Fruit fly (Drosophila melanogaster) whole organism, prepupa: ENCODE measurements around the gene CG8419.

Source experiments
- Blimp-1 ChIP-seq: fragments of 200-800 bp; sonication (Bioruptor generic); optimal IDR thresholded peaks from 3 replicates; lab custom pipeline; 2017; ENCODE audit warnings: missing biosample characterization, missing genetic modification characterization, mild to moderate bottlenecking, moderate library complexity, missing genetic modification reagents
- CG11294 ChIP-seq: fragments of 200-800 bp; sonication (Bioruptor generic); IDR thresholded peaks from 2 replicates; pipeline ENCODE4 v1.3.6; 2022; ENCODE audit warnings: missing biosample characterization, missing genetic modification characterization
- CG11762 ChIP-seq: fragments of 200-800 bp; sonication (Bioruptor generic); optimal IDR thresholded peaks from 3 replicates; lab custom pipeline; 2016; ENCODE audit warnings: missing biosample characterization, missing genetic modification characterization; ENCODE audit not compliant: insufficient read depth
- CG1621 ChIP-seq: fragments of 200-800 bp; sonication (Bioruptor generic); optimal IDR thresholded peaks from 3 replicates; lab custom pipeline; 2018; ENCODE audit warnings: missing biosample characterization, mild to moderate bottlenecking, missing genetic modification characterization
- CG16779 ChIP-seq: fragments of 200-800 bp; sonication (Bioruptor generic); optimal IDR thresholded peaks from 3 replicates; lab custom pipeline; 2017; ENCODE audit warnings: missing biosample characterization, mild to moderate bottlenecking, missing genetic modification characterization
- CG3032 ChIP-seq: fragments of 200-800 bp; optimal IDR thresholded peaks from 2 replicates; lab custom pipeline; 2019; ENCODE audit warnings: missing biosample characterization, mild to moderate bottlenecking, missing genetic modification characterization, moderate library complexity
- CG31627 ChIP-seq: fragments of 200-800 bp; sonication (Bioruptor generic); optimal IDR thresholded peaks from 3 replicates; lab custom pipeline; 2016; ENCODE audit warnings: missing biosample characterization, missing genetic modification characterization
- CG34406 ChIP-seq: fragments of 200-800 bp; sonication (Bioruptor generic); optimal IDR thresholded peaks from 3 replicates; lab custom pipeline; 2016; ENCODE audit warnings: missing biosample characterization, missing genetic modification characterization
- CG3919 ChIP-seq: fragments of 200-800 bp; sonication (Bioruptor generic); optimal IDR thresholded peaks from 3 replicates; lab custom pipeline; 2016; ENCODE audit warnings: missing biosample characterization, missing genetic modification characterization
- CG6163 ChIP-seq: fragments of 200-800 bp; sonication (Bioruptor generic); IDR thresholded peaks from 3 replicates; pipeline ENCODE4 v1.3.6; 2022; ENCODE audit warnings: missing biosample characterization, missing genetic modification characterization
- CG6792 ChIP-seq: fragments of 200-800 bp; sonication (Bioruptor generic); optimal IDR thresholded peaks from 3 replicates; lab custom pipeline; 2016; ENCODE audit warnings: missing biosample characterization, missing genetic modification characterization
- CG6854 ChIP-seq: fragments of 200-800 bp; sonication (Bioruptor generic); optimal IDR thresholded peaks from 2 replicates; lab custom pipeline; 2017; ENCODE audit warnings: missing biosample characterization, mild to moderate bottlenecking, missing genetic modification characterization
- CG8319 ChIP-seq: fragments of 200-800 bp; sonication (Bioruptor generic); optimal IDR thresholded peaks from 3 replicates; lab custom pipeline; 2016; ENCODE audit warnings: missing biosample characterization, missing genetic modification characterization
- Eip75B ChIP-seq: fragments of 200-800 bp; sonication (Bioruptor generic); optimal IDR thresholded peaks from 3 replicates; lab custom pipeline; 2016; ENCODE audit warnings: missing biosample characterization, missing genetic modification characterization
- Eip78C ChIP-seq: fragments of 200-800 bp; sonication (Bioruptor generic); peaks from one replicate; lab custom pipeline; 2016; ENCODE audit warnings: missing biosample characterization, missing genetic modification characterization
- Ets96B ChIP-seq: fragments of 200-800 bp; optimal IDR thresholded peaks from 2 replicates; lab custom pipeline; 2019; ENCODE audit warnings: missing biosample characterization, mild to moderate bottlenecking, missing genetic modification characterization, moderate library complexity
- Hr38 ChIP-seq: sonication (Bioruptor generic); optimal IDR thresholded peaks from 2 replicates; lab custom pipeline; 2016; ENCODE audit warnings: missing biosample characterization, missing genetic modification characterization
- Hr39 ChIP-seq: fragments of 200-800 bp; sonication (Bioruptor generic); optimal IDR thresholded peaks from 2 replicates; lab custom pipeline; 2016; ENCODE audit warnings: missing biosample characterization, missing genetic modification characterization
- Hr4 ChIP-seq: fragments of 200-800 bp; sonication (Bioruptor generic); optimal IDR thresholded peaks from 3 replicates; lab custom pipeline; 2016; ENCODE audit warnings: missing biosample characterization, missing genetic modification characterization
- Smox ChIP-seq: fragments of 200-800 bp; sonication (Bioruptor generic); optimal IDR thresholded peaks from 3 replicates; lab custom pipeline; 2016; ENCODE audit warnings: missing biosample characterization, missing genetic modification characterization
- Sox102F ChIP-seq: fragments of 200-800 bp; sonication (Bioruptor generic); optimal IDR thresholded peaks from 2 replicates; lab custom pipeline; 2016; ENCODE audit warnings: missing biosample characterization, mild to moderate bottlenecking, missing genetic modification characterization
- Sox14 ChIP-seq: fragments of 200-800 bp; sonication (Bioruptor generic); optimal IDR thresholded peaks from 3 replicates; lab custom pipeline; 2016; ENCODE audit warnings: missing biosample characterization, missing genetic modification characterization
- Sox15 ChIP-seq: fragments of 200-800 bp; sonication (Bioruptor generic); optimal IDR thresholded peaks from 3 replicates; lab custom pipeline; 2016; ENCODE audit warnings: missing biosample characterization, missing genetic modification characterization
- achi ChIP-seq: fragments of 200-800 bp; sonication (Bioruptor generic); optimal IDR thresholded peaks from 3 replicates; lab custom pipeline; 2016; ENCODE audit warnings: missing biosample characterization, missing genetic modification characterization
- dac ChIP-seq: fragments of 200-800 bp; sonication (Bioruptor generic); optimal IDR thresholded peaks from 2 replicates; lab custom pipeline; 2017; ENCODE audit warnings: missing biosample characterization, mild to moderate bottlenecking, missing genetic modification characterization
- eg ChIP-seq: fragments of 200-800 bp; sonication (Bioruptor generic); IDR thresholded peaks from 3 replicates; pipeline ENCODE4 v1.3.6; 2022; ENCODE audit warnings: missing biosample characterization, missing genetic modification characterization
- esn ChIP-seq: fragments of 200-800 bp; sonication (Bioruptor generic); optimal IDR thresholded peaks from 2 replicates; lab custom pipeline; 2016; ENCODE audit warnings: missing biosample characterization, mild to moderate bottlenecking, missing genetic modification characterization, moderate library complexity
- fd59A ChIP-seq: fragments of 200-800 bp; sonication (Bioruptor generic); optimal IDR thresholded peaks from 2 replicates; lab custom pipeline; 2017; ENCODE audit warnings: missing biosample characterization, mild to moderate bottlenecking, missing genetic modification characterization, missing genetic modification reagents
- fd85E ChIP-seq: fragments of 200-800 bp; sonication (Bioruptor generic); optimal IDR thresholded peaks from 3 replicates; lab custom pipeline; 2016; ENCODE audit warnings: missing biosample characterization, missing genetic modification characterization
- fkh ChIP-seq: fragments of 200-800 bp; sonication (Bioruptor generic); optimal IDR thresholded peaks from 3 replicates; lab custom pipeline; 2017; ENCODE audit warnings: missing biosample characterization, mild to moderate bottlenecking, missing genetic modification characterization, moderate library complexity
- lz ChIP-seq: fragments of 200-800 bp; sonication (Bioruptor generic); optimal IDR thresholded peaks from 3 replicates; lab custom pipeline; 2016; ENCODE audit warnings: missing biosample characterization, missing genetic modification characterization
- pdm3 ChIP-seq: fragments of 200-800 bp; sonication (Bioruptor generic); optimal IDR thresholded peaks from 3 replicates; lab custom pipeline; 2016; ENCODE audit warnings: missing biosample characterization, missing genetic modification characterization
- salr ChIP-seq, 2 experiments: fragments of 200-800 bp; sonication (Bioruptor generic); optimal IDR thresholded peaks; 3 replicates each; lab custom pipeline; 2016 to 2018; ENCODE audit warnings: missing biosample characterization in 2 of 2, missing genetic modification characterization in 2 of 2, mild to moderate bottlenecking in 1 of 2
- spab ChIP-seq: fragments of 200-800 bp; sonication (Bioruptor generic); optimal IDR thresholded peaks from 2 replicates; lab custom pipeline; 2017; ENCODE audit warnings: missing biosample characterization, mild to moderate bottlenecking, missing genetic modification characterization, missing genetic modification reagents
- ss ChIP-seq, 2 experiments: fragments of 200-800 bp; sonication (Bioruptor generic); optimal IDR thresholded peaks; 2 replicates in 1 of 2; 3 replicates in 1 of 2; lab custom pipeline; 2017 to 2018; ENCODE audit warnings: mild to moderate bottlenecking in 2 of 2, missing biosample characterization in 2 of 2, missing genetic modification characterization in 2 of 2, moderate library complexity in 1 of 2
- svp ChIP-seq: fragments of 200-800 bp; sonication (Bioruptor generic); peaks from one replicate; lab custom pipeline; 2016; ENCODE audit warnings: missing biosample characterization, missing genetic modification characterization

CG8419 gene

dm6 chr2L:8204996-8205567 lies 889 bp upstream of the CG8419 start, which contains the start of gene SLC5A11 (continued):
- TF ChIP-seq CG16779 (tag; lab: Kevin White, UChicago) (peak; percentile 91), Hr4 (GFP tag; lab: Kevin White, UChicago) (peak; percentile 87), Eip75B (GFP tag; lab: Kevin White, UChicago) (peak; percentile 98), esn (peak; percentile 98), Hr38 (no peak), ss (GFP tag; optimal IDR thresholded peaks at IDR 0.05; lab: Kevin White, UChicago) (peak; percentile 99 to 100), CG6792 (GFP tag; lab: Kevin White, UChicago) (peak; percentile 94), pdm3 (peak; percentile 93), Sox102F (peak; percentile 94), fd59A (GFP tag; lab: Kevin White, UChicago) (peak; percentile 89), CG11762 (GFP tag; lab: Kevin White, UChicago) (peak; percentile 97), Hr39 (peak; percentile 86), svp (GFP tag; lab: Kevin White, UChicago) (peak; percentile 100), Sox15 (GFP tag; lab: Kevin White, UChicago) (peak; percentile 89), CG11294 (GFP tag; lab: Robert Waterston, UW) (peak; percentile 95), dac (GFP tag; lab: Kevin White, UChicago) (peak; percentile 70), fkh (GFP tag; lab: Kevin White, UChicago) (peak; percentile 98), fd85E (GFP tag; lab: Kevin White, UChicago) (peak; percentile 96), CG34406 (GFP tag; lab: Kevin White, UChicago) (peak; percentile 97), CG6854 (GFP tag; lab: Kevin White, UChicago) (peak; percentile 98), Sox14 (GFP tag; lab: Kevin White, UChicago) (peak; percentile 99), lz (peak; percentile 95), spab (GFP tag; lab: Kevin White, UChicago) (peak; percentile 94), achi (GFP tag; lab: Kevin White, UChicago) (peak; percentile 97), CG31627 (GFP tag; lab: Kevin White, UChicago) (peak; percentile 76), Blimp-1 (GFP tag; lab: Kevin White, UChicago) (peak; percentile 87), Ets96B (tag; lab: Kevin White, UChicago) (peak; percentile 79), CG3919 (GFP tag; lab: Kevin White, UChicago) (peak; percentile 100), eg (peak; percentile 99), Smox (GFP tag; lab: Kevin White, UChicago) (peak; percentile 96)

- TF ChIP-seq fd59A (GFP tag; lab: Kevin White, UChicago) (no peak), ss (GFP tag; optimal IDR thresholded peaks at IDR 0.05; lab: Kevin White, UChicago) (no peak), CG16779 (tag; lab: Kevin White, UChicago) (no peak), CG3919 (GFP tag; lab: Kevin White, UChicago) (no peak), fd85E (GFP tag; lab: Kevin White, UChicago) (no peak), Sox14 (GFP tag; lab: Kevin White, UChicago) (no peak), CG8319 (GFP tag; lab: Kevin White, UChicago) (no peak)
These were observed 3.4 kb downstream of the CG8419 start for dm6 chr2L:8209362-8209761.

- no peak for TF ChIP-seq CG6792 (GFP tag; lab: Kevin White, UChicago)
- no peak for TF ChIP-seq CG6163
- TF ChIP-seq Hr4 (GFP tag; lab: Kevin White, UChicago) = no peak
- no peak for TF ChIP-seq Hr38
- TF ChIP-seq Eip78C (GFP tag; lab: Kevin White, UChicago) = no peak
- TF ChIP-seq CG1621 (tag; lab: Kevin White, UChicago) = no peak
- TF ChIP-seq CG3032 (tag; lab: Kevin White, UChicago) = no peak
- no peak for TF ChIP-seq salr (GFP tag; optimal IDR thresholded peaks at IDR 0.05; lab: Kevin White, UChicago)
These were observed 4.5 kb downstream of the CG8419 start for dm6 chr2L:8210468-8210867.
